Fruit fly (Drosophila melanogaster) whole organism, prepupa: Measurements from ENCODE around the gene CG14566.

Experiments
- Blimp-1 ChIP-seq: fragments of 200-800 bp; sonication (Bioruptor generic); optimal IDR thresholded peaks from 3 replicates; lab custom pipeline; 2017; ENCODE audit warnings: missing biosample characterization, missing genetic modification characterization, mild to moderate bottlenecking, moderate library complexity, missing genetic modification reagents
- CG10631 ChIP-seq: fragments of 200-800 bp; sonication (Bioruptor generic); optimal IDR thresholded peaks from 2 replicates; lab custom pipeline; 2016; ENCODE audit warnings: missing biosample characterization, missing genetic modification characterization
- CG15336 ChIP-seq: fragments of 200-800 bp; sonication (Bioruptor generic); IDR thresholded peaks from 2 replicates; pipeline ENCODE4 v1.3.6; 2022; ENCODE audit warnings: missing biosample characterization, missing genetic modification characterization
- CG1621 ChIP-seq: fragments of 200-800 bp; sonication (Bioruptor generic); optimal IDR thresholded peaks from 3 replicates; lab custom pipeline; 2018; ENCODE audit warnings: missing biosample characterization, mild to moderate bottlenecking, missing genetic modification characterization
- CG16779 ChIP-seq: fragments of 200-800 bp; sonication (Bioruptor generic); optimal IDR thresholded peaks from 3 replicates; lab custom pipeline; 2017; ENCODE audit warnings: missing biosample characterization, mild to moderate bottlenecking, missing genetic modification characterization
- CG31627 ChIP-seq: fragments of 200-800 bp; sonication (Bioruptor generic); optimal IDR thresholded peaks from 3 replicates; lab custom pipeline; 2016; ENCODE audit warnings: missing biosample characterization, missing genetic modification characterization
- CG32006 ChIP-seq: fragments of 200-800 bp; sonication (Bioruptor generic); optimal IDR thresholded peaks from 3 replicates; lab custom pipeline; 2017; ENCODE audit warnings: missing biosample characterization, mild to moderate bottlenecking, missing genetic modification characterization
- CG34406 ChIP-seq: fragments of 200-800 bp; sonication (Bioruptor generic); optimal IDR thresholded peaks from 3 replicates; lab custom pipeline; 2016; ENCODE audit warnings: missing biosample characterization, missing genetic modification characterization
- CG3919 ChIP-seq: fragments of 200-800 bp; sonication (Bioruptor generic); optimal IDR thresholded peaks from 3 replicates; lab custom pipeline; 2016; ENCODE audit warnings: missing biosample characterization, missing genetic modification characterization
- CG4318 ChIP-seq: fragments of 200-800 bp; sonication (Bioruptor generic); optimal IDR thresholded peaks from 3 replicates; lab custom pipeline; 2017; ENCODE audit warnings: missing biosample characterization, mild to moderate bottlenecking, missing genetic modification characterization
- CG6163 ChIP-seq: fragments of 200-800 bp; sonication (Bioruptor generic); IDR thresholded peaks from 3 replicates; pipeline ENCODE4 v1.3.6; 2022; ENCODE audit warnings: missing biosample characterization, missing genetic modification characterization
- CG6276 ChIP-seq: fragments of 200-800 bp; sonication (Bioruptor generic); optimal IDR thresholded peaks from 2 replicates; lab custom pipeline; 2017; ENCODE audit warnings: missing biosample characterization, mild to moderate bottlenecking, missing genetic modification characterization
- CG6792 ChIP-seq: fragments of 200-800 bp; sonication (Bioruptor generic); optimal IDR thresholded peaks from 3 replicates; lab custom pipeline; 2016; ENCODE audit warnings: missing biosample characterization, missing genetic modification characterization
- CG6808 ChIP-seq: fragments of 200-800 bp; sonication (Bioruptor generic); optimal IDR thresholded peaks from 3 replicates; lab custom pipeline; 2017; ENCODE audit warnings: missing biosample characterization, missing genetic modification characterization, mild to moderate bottlenecking, moderate library complexity, missing genetic modification reagents
- CG6854 ChIP-seq: fragments of 200-800 bp; sonication (Bioruptor generic); optimal IDR thresholded peaks from 2 replicates; lab custom pipeline; 2017; ENCODE audit warnings: missing biosample characterization, mild to moderate bottlenecking, missing genetic modification characterization
- CG7368 ChIP-seq: fragments of 200-800 bp; sonication (Bioruptor generic); optimal IDR thresholded peaks from 3 replicates; lab custom pipeline; 2016; ENCODE audit warnings: missing biosample characterization, missing genetic modification characterization
- CG8319 ChIP-seq: fragments of 200-800 bp; sonication (Bioruptor generic); optimal IDR thresholded peaks from 3 replicates; lab custom pipeline; 2016; ENCODE audit warnings: missing biosample characterization, missing genetic modification characterization
- CG9139 ChIP-seq: fragments of 200-800 bp; sonication (Bioruptor generic); optimal IDR thresholded peaks from 3 replicates; lab custom pipeline; 2017; ENCODE audit warnings: missing biosample characterization, mild to moderate bottlenecking, missing genetic modification characterization
- Eip78C ChIP-seq: fragments of 200-800 bp; sonication (Bioruptor generic); peaks from one replicate; lab custom pipeline; 2016; ENCODE audit warnings: missing biosample characterization, missing genetic modification characterization
- Eip93F ChIP-seq: fragments of 200-800 bp; sonication (Bioruptor generic); optimal IDR thresholded peaks from 2 replicates; lab custom pipeline; 2016; ENCODE audit warnings: missing biosample characterization, mild to moderate bottlenecking, missing genetic modification characterization
- Ets21C ChIP-seq: fragments of 200-800 bp; sonication (Bioruptor generic); optimal IDR thresholded peaks from 3 replicates; lab custom pipeline; 2016; ENCODE audit warnings: missing biosample characterization, missing genetic modification characterization
- Ets96B ChIP-seq: fragments of 200-800 bp; optimal IDR thresholded peaks from 2 replicates; lab custom pipeline; 2019; ENCODE audit warnings: missing biosample characterization, mild to moderate bottlenecking, missing genetic modification characterization, moderate library complexity
- Gug ChIP-seq: fragments of 200-800 bp; sonication (Bioruptor generic); IDR thresholded peaks from 2 replicates; pipeline ENCODE4 v1.3.6; 2022; ENCODE audit warnings: missing biosample characterization, missing genetic modification characterization
- Hr38 ChIP-seq: sonication (Bioruptor generic); optimal IDR thresholded peaks from 2 replicates; lab custom pipeline; 2016; ENCODE audit warnings: missing biosample characterization, missing genetic modification characterization
- Hr39 ChIP-seq: fragments of 200-800 bp; sonication (Bioruptor generic); optimal IDR thresholded peaks from 2 replicates; lab custom pipeline; 2016; ENCODE audit warnings: missing biosample characterization, missing genetic modification characterization
- Lpt ChIP-seq: fragments of 200-800 bp; sonication (Bioruptor generic); optimal IDR thresholded peaks from 3 replicates; lab custom pipeline; 2016; ENCODE audit warnings: missing biosample characterization, missing genetic modification characterization
- Sox102F ChIP-seq: fragments of 200-800 bp; sonication (Bioruptor generic); optimal IDR thresholded peaks from 2 replicates; lab custom pipeline; 2016; ENCODE audit warnings: missing biosample characterization, mild to moderate bottlenecking, missing genetic modification characterization
- Sox14 ChIP-seq: fragments of 200-800 bp; sonication (Bioruptor generic); optimal IDR thresholded peaks from 3 replicates; lab custom pipeline; 2016; ENCODE audit warnings: missing biosample characterization, missing genetic modification characterization
- achi ChIP-seq: fragments of 200-800 bp; sonication (Bioruptor generic); optimal IDR thresholded peaks from 3 replicates; lab custom pipeline; 2016; ENCODE audit warnings: missing biosample characterization, missing genetic modification characterization
- acj6 ChIP-seq: fragments of 200-800 bp; sonication (Bioruptor generic); optimal IDR thresholded peaks from 3 replicates; lab custom pipeline; 2016; ENCODE audit warnings: missing biosample characterization, missing genetic modification characterization
- cyc ChIP-seq: fragments of 200-800 bp; sonication (Bioruptor generic); optimal IDR thresholded peaks from 3 replicates; lab custom pipeline; 2016; ENCODE audit warnings: missing biosample characterization, missing genetic modification characterization
- dac ChIP-seq: fragments of 200-800 bp; sonication (Bioruptor generic); optimal IDR thresholded peaks from 2 replicates; lab custom pipeline; 2017; ENCODE audit warnings: missing biosample characterization, mild to moderate bottlenecking, missing genetic modification characterization
- dsx ChIP-seq: fragments of 200-800 bp; optimal IDR thresholded peaks from 3 replicates; lab custom pipeline; 2019; ENCODE audit warnings: missing biosample characterization, mild to moderate bottlenecking, missing genetic modification characterization, moderate library complexity; ENCODE audit not compliant: poor library complexity, severe bottlenecking
- eg ChIP-seq: fragments of 200-800 bp; sonication (Bioruptor generic); IDR thresholded peaks from 3 replicates; pipeline ENCODE4 v1.3.6; 2022; ENCODE audit warnings: missing biosample characterization, missing genetic modification characterization
- fd59A ChIP-seq: fragments of 200-800 bp; sonication (Bioruptor generic); optimal IDR thresholded peaks from 2 replicates; lab custom pipeline; 2017; ENCODE audit warnings: missing biosample characterization, mild to moderate bottlenecking, missing genetic modification characterization, missing genetic modification reagents
- fkh ChIP-seq: fragments of 200-800 bp; sonication (Bioruptor generic); optimal IDR thresholded peaks from 3 replicates; lab custom pipeline; 2017; ENCODE audit warnings: missing biosample characterization, mild to moderate bottlenecking, missing genetic modification characterization, moderate library complexity
- lz ChIP-seq: fragments of 200-800 bp; sonication (Bioruptor generic); optimal IDR thresholded peaks from 3 replicates; lab custom pipeline; 2016; ENCODE audit warnings: missing biosample characterization, missing genetic modification characterization
- spab ChIP-seq: fragments of 200-800 bp; sonication (Bioruptor generic); optimal IDR thresholded peaks from 2 replicates; lab custom pipeline; 2017; ENCODE audit warnings: missing biosample characterization, mild to moderate bottlenecking, missing genetic modification characterization, missing genetic modification reagents
- ss ChIP-seq, 2 experiments: fragments of 200-800 bp; sonication (Bioruptor generic); optimal IDR thresholded peaks; 2 replicates in 1 of 2; 3 replicates in 1 of 2; lab custom pipeline; 2017 to 2018; ENCODE audit warnings: mild to moderate bottlenecking in 2 of 2, missing biosample characterization in 2 of 2, missing genetic modification characterization in 2 of 2, moderate library complexity in 1 of 2
- svp ChIP-seq: fragments of 200-800 bp; sonication (Bioruptor generic); peaks from one replicate; lab custom pipeline; 2016; ENCODE audit warnings: missing biosample characterization, missing genetic modification characterization
- topi ChIP-seq: fragments of 200-800 bp; sonication (Bioruptor generic); optimal IDR thresholded peaks from 3 replicates; lab custom pipeline; 2016; ENCODE audit warnings: missing biosample characterization, missing genetic modification characterization
- vri ChIP-seq: fragments of 200-800 bp; sonication (Bioruptor generic); optimal IDR thresholded peaks from 3 replicates; lab custom pipeline; 2016; ENCODE audit warnings: missing biosample characterization, mild to moderate bottlenecking, missing genetic modification characterization

The CG14566 gene

DNA sequence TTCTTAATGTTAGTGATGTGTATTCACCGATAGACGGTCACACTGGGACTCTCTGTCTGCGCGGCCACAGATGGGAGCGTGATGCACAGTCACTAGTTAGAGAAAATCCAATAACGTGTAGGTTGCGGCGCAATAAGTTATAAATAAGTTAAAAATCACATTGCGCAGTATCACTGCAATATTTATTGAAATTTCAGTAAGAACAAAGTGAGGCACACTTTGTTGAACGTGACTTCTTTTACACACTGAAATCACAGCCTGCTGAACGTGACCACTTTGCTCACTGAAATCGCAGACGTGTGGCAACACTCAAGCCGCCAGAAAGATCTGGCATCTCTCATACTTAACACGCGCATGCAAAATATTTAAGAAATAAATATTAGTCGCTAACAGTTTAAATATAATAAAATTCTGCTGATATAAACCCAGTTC, 11.5 kb downstream of the CG14566 start, which contains the start of the genes CG11247 and Polr2H (continued):
- TF ChIP-seq dsx (GFP tag; lab: Kevin White, UChicago): peak; percentile 58
- TF ChIP-seq fkh (GFP tag; lab: Kevin White, UChicago): peak; percentile 79
- TF ChIP-seq CG4318 (GFP tag; lab: Kevin White, UChicago): peak; percentile 84
- TF ChIP-seq CG3919 (GFP tag; lab: Kevin White, UChicago): peak; percentile 91
- TF ChIP-seq CG6792 (GFP tag; lab: Kevin White, UChicago): peak; percentile 83
- peak; percentile 92 for TF ChIP-seq CG6163 (GFP tag; lab: Robert Waterston, UW)
- peak; percentile 97 for TF ChIP-seq CG31627
- peak; percentile 80 for TF ChIP-seq dac (GFP tag; lab: Kevin White, UChicago)
- TF ChIP-seq CG16779: no peak
- peak; percentile 94 for TF ChIP-seq Ets21C (GFP tag; lab: Kevin White, UChicago)
- peak; percentile 79 for TF ChIP-seq CG34406
- TF ChIP-seq CG15336 (GFP tag; lab: Robert Waterston, UW): peak; percentile 73

dm6 chr3L:21727728-21728124, 12.4 kb downstream of the CG14566 start:
- TF ChIP-seq CG6808 (no peak), achi (GFP tag; lab: Kevin White, UChicago) (no peak), CG6276 (GFP tag; lab: Kevin White, UChicago) (no peak), CG32006 (GFP tag; lab: Kevin White, UChicago) (no peak), CG4318 (GFP tag; lab: Kevin White, UChicago) (no peak), Gug (GFP tag; lab: Robert Waterston, UW) (no peak), CG8319 (no peak), CG34406 (no peak), Ets21C (GFP tag; lab: Kevin White, UChicago) (no peak), CG16779 (no peak)

DNA sequence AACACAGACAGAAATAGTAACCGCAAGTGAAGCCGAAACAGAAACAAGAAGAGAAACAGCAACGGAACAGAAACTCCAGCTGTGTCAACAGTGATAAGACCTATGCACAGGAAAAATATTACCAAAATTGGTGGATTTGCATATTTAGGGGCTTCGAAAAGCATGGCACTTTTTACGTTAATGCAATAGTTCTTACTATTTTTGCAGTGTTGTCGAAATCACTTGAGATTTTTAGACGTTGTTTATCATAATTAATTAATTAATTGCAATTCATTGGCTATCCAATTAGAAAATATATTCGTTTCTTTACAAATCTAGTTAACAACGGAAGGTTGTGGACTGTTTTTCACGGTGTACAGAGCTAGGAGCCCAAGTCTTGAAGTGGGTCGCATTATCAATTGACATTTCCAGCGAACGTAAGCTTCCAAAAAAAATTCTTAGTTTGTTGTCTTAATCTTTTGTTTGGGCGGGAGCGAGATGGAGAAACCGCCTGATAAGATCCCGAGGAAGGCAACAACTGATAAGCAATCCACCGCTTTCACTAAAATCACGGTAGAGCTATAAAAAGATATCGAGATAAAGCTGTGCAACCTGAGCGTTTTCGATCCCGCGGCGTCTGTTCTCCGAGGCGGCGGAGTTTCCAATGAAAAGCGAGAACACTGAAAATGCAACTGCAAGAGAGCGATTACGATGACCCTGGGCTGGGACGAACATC, 12.9 kb downstream of the CG14566 start:
- TF ChIP-seq fkh (GFP tag; lab: Kevin White, UChicago) (peak; percentile 51), Eip78C (GFP tag; lab: Kevin White, UChicago) (peak; percentile 47), CG31627 (no peak), svp (GFP tag; lab: Kevin White, UChicago) (peak; percentile 62)

- TF ChIP-seq CG6854 (GFP tag; lab: Kevin White, UChicago): no peak
- TF ChIP-seq lz: no peak
- TF ChIP-seq Lpt (GFP tag; lab: Kevin White, UChicago): no peak
- peak; percentile 16 for TF ChIP-seq Sox102F (GFP tag; lab: Kevin White, UChicago)
- no peak for TF ChIP-seq CG9139
- no peak for TF ChIP-seq Hr38 (GFP tag; lab: Kevin White, UChicago)
- no peak for TF ChIP-seq Ets21C (GFP tag; lab: Kevin White, UChicago)
- TF ChIP-seq CG3919 (GFP tag; lab: Kevin White, UChicago): peak; percentile 60
- TF ChIP-seq CG7368: no peak
- TF ChIP-seq CG15336 (GFP tag; lab: Robert Waterston, UW): no peak
- TF ChIP-seq CG1621 (tag; lab: Kevin White, UChicago): peak; percentile 65
- TF ChIP-seq Ets96B (tag; lab: Kevin White, UChicago): peak; percentile 77
- TF ChIP-seq fkh (GFP tag; lab: Kevin White, UChicago): no peak
- peak; percentile 68 for TF ChIP-seq svp (GFP tag; lab: Kevin White, UChicago)
- no peak for TF ChIP-seq Hr39 (GFP tag; lab: Kevin White, UChicago)
- TF ChIP-seq cyc (GFP tag; lab: Kevin White, UChicago): no peak
- peak; percentile 38 for TF ChIP-seq achi (GFP tag; lab: Kevin White, UChicago)
- peak; percentile 74 for TF ChIP-seq CG10631
- peak; percentile 36 for TF ChIP-seq Sox14 (GFP tag; lab: Kevin White, UChicago)
- peak; percentile 69 for TF ChIP-seq fd59A (GFP tag; lab: Kevin White, UChicago)
- peak; percentile 49 for TF ChIP-seq acj6 (GFP tag; lab: Kevin White, UChicago)
- TF ChIP-seq CG6163 (GFP tag; lab: Robert Waterston, UW): no peak
- no peak for TF ChIP-seq Eip93F (GFP tag; lab: Kevin White, UChicago)
- no peak for TF ChIP-seq eg (GFP tag; lab: Robert Waterston, UW)
- peak; percentile 55 for TF ChIP-seq spab (GFP tag; lab: Kevin White, UChicago)
- no peak for TF ChIP-seq dac (GFP tag; lab: Kevin White, UChicago)
- peak; percentile 69 for TF ChIP-seq CG6808
- TF ChIP-seq Eip78C (GFP tag; lab: Kevin White, UChicago): peak; percentile 77
- peak; percentile 15 for TF ChIP-seq topi (GFP tag; lab: Kevin White, UChicago)
- peak; percentile 63 for TF ChIP-seq dsx (GFP tag; lab: Kevin White, UChicago)
- TF ChIP-seq Blimp-1 (GFP tag; lab: Kevin White, UChicago): no peak
- TF ChIP-seq ss (GFP tag; optimal IDR thresholded peaks at IDR 0.05; lab: Kevin White, UChicago): peak; percentile 5 to 35
- no peak for TF ChIP-seq CG8319
- TF ChIP-seq vri: no peak
Observed at dm6 chr3L:21720869-21721268, 19.2 kb downstream of the CG14566 start.
